Fruit fly (Drosophila melanogaster): Measurements from ENCODE around the gene Afti.

Afti gene

DNA sequence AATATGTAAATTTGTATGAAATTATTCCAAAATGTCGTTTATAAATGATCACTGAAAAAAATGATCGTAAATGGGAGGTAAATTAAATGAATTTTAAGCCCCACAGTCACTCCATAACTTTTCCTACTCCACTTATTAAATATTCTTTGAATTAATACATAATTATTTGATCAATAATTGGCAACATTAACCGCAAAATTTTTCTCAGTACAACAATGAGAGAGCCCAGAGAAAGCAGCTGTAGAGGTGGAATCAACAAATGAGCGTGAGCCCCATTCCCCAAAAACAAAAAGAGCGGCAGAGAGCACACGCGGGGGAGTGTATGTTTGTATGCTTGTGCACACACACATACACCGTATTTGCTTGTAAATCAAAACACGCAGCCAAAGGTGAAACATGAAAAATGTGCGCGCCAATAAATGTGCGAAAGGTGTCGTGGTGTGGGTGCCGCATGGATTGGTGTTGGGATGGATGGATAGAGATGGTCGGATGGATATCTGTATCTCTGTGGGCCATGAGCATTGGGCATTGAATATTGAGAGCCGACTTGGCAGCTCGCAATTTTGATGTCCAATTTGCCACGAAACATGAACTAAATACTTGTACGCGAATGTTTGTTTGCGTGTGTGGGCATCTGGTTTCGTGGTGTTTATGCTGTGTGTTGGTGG, 42.6 kb downstream of the Afti start (continued):
- no peak for TF ChIP-seq Hr39 (optimal IDR thresholded peaks at IDR 0.05)
- peak; percentile 95 for TF ChIP-seq HLH54F (GFP tag; optimal IDR thresholded peaks at IDR 0.05)
- no peak for TF ChIP-seq hb (GFP tag; IDR thresholded peaks at IDR 0.05; ENCODE audit: partially characterized antibody)
- peak; percentile 98 for TF ChIP-seq CG18619 (GFP tag; optimal IDR thresholded peaks at IDR 0.05)
- TF ChIP-seq CG10654 (GFP tag; optimal IDR thresholded peaks at IDR 0.05) = peak; percentile 98

DNA sequence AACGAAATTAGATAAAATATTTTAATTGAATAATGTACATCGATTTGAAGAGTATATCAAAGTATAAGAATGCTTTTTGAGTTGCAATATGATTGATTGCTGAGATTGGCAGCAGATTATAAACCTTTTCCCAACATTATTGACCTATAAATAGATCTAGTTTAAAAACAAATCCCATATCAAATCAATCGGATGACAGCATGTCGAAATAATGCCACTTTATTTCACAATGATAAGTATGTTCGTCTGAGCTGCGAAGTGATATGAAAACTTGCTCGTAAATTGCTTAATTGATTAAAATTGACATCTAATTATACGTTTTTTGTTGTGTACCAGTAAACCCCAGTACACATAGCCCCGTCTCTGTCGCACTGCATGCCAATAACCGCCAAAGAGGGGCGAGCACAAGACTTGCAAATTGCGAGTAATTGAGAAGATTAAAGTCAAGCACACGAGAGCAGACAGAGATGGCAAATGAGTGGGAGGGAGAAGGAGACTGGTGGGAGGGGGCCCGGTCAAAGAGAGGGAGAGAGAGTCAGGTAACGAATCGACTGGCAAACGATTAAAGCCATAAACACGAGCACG, 43.4 kb downstream of the Afti start:
- TF ChIP-seq CG42726 (GFP tag; IDR thresholded peaks at IDR 0.05; ENCODE audit: partially characterized antibody) (no peak), onecut (GFP tag; IDR thresholded peaks at IDR 0.05) (no peak), ind (GFP tag; optimal IDR thresholded peaks at IDR 0.05) (peak; percentile 34), CG10274 (GFP tag; optimal IDR thresholded peaks at IDR 0.05) (no peak), Hr3 (GFP tag; optimal IDR thresholded peaks at IDR 0.05) (peak; percentile 18), ro (GFP tag; IDR thresholded peaks at IDR 0.05) (no peak), pros (GFP tag; optimal IDR thresholded peaks at IDR 0.05) (no peak), bcd (GFP tag; optimal IDR thresholded peaks at IDR 0.05) (peak; percentile 46), CG14441 (GFP tag; IDR thresholded peaks at IDR 0.05) (no peak), wor (GFP tag; IDR thresholded peaks at IDR 0.05) (no peak), CG3847 (GFP tag; IDR thresholded peaks at IDR 0.05) (no peak), CG13894 (tag; optimal IDR thresholded peaks at IDR 0.05) (no peak), ato (GFP tag; IDR thresholded peaks at IDR 0.05; ENCODE audit: partially characterized antibody) (no peak), CG9876 (GFP tag; optimal IDR thresholded peaks at IDR 0.05) (no peak), HLH3B (GFP tag; IDR thresholded peaks at IDR 0.05) (no peak), ttk (GFP tag; IDR thresholded peaks at IDR 0.05) (no peak), mld (GFP tag; IDR thresholded peaks at IDR 0.05; ENCODE audit: partially characterized antibody) (no peak), tx (GFP tag; optimal IDR thresholded peaks at IDR 0.05) (no peak), CG4854 (GFP tag; optimal IDR thresholded peaks at IDR 0.05) (peak; percentile 7), CG17328 (GFP tag; IDR thresholded peaks at IDR 0.05) (no peak), mam (GFP tag; optimal IDR thresholded peaks at IDR 0.05) (peak; percentile 70), vfl (GFP tag; optimal IDR thresholded peaks at IDR 0.05) (no peak), zfh1 (GFP tag; IDR thresholded peaks at IDR 0.05) (no peak), Dek (tag; optimal IDR thresholded peaks at IDR 0.05) (peak; percentile 44), CG1832 (GFP tag; optimal IDR thresholded peaks at IDR 0.05) (peak; percentile 83), odd (GFP tag; optimal IDR thresholded peaks at IDR 0.05) (no peak), CG6654 (GFP tag; optimal IDR thresholded peaks at IDR 0.05) (no peak), Ets65A (GFP tag) (peak; percentile 79), tin (GFP tag; optimal IDR thresholded peaks at IDR 0.05) (no peak), Myb (GFP tag; optimal IDR thresholded peaks at IDR 0.05) (peak; percentile 40), Bteb2 (GFP tag; optimal IDR thresholded peaks at IDR 0.05) (no peak), CG11085 (GFP tag; IDR thresholded peaks at IDR 0.05) (no peak), corto (GFP tag; optimal IDR thresholded peaks at IDR 0.05) (no peak), her (GFP tag; optimal IDR thresholded peaks at IDR 0.05) (no peak), CG7556 (GFP tag; optimal IDR thresholded peaks at IDR 0.05) (no peak), sens-2 (GFP tag; IDR thresholded peaks at IDR 0.05) (no peak), crol (GFP tag; IDR thresholded peaks at IDR 0.05) (no peak), CG9817 (tag; optimal IDR thresholded peaks at IDR 0.05) (peak; percentile 45), CG3281 (GFP tag; optimal IDR thresholded peaks at IDR 0.05) (peak; percentile 58), CG11695 (GFP tag; IDR thresholded peaks at IDR 0.05) (no peak), CG17829 (tag; optimal IDR thresholded peaks at IDR 0.05) (no peak), lbe (GFP tag; optimal IDR thresholded peaks at IDR 0.05) (peak; percentile 68), NFAT (GFP tag; IDR thresholded peaks at IDR 0.05) (no peak), CG2712 (tag; optimal IDR thresholded peaks at IDR 0.05) (peak; percentile 29), gfzf (GFP tag; optimal IDR thresholded peaks at IDR 0.05) (no peak)

All from whole organism, embryonic.